Fruit fly (Drosophila melanogaster): ENCODE data around the gene CG14042.

Gene CG14042

DNA sequence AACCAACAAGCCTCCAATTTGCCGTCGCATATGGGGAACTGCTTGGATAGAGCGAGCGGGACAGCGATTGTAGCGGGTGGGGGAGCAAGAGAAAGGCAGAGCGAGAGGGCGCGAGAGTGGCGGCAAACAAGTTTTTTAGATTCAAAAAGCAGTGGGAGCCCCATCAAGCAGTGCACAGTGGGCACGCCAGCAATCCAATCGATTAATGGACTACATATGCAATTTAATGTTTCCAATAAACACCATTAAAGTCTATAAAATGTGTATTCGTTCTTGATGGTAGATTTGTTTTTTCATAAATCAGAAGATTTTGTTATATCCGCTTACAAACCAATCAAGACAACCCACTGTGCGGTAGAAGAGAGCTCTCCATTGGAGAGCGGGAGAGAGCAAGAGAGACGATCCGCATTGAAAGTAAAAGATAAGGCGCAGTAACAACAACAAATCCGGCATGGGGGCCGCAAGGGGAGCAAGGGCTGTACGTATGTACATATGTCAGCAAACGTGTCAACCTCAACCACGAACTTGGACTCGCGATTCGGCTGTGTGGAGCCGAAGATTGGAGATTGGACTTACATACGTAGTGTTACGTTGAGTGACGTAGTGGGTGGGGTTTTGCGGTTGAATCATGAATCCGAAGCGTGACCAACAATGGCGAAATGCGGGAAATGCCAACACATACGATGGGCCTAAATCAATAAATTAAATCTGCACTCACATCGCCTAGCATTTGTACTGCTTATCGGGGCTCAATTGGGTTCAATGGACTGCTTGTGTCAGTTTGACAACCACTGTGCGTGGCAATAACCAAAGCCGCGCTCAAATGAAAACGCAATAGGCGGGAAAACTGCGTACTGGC is 39.9 kb upstream of the CG14042 start (continued):
- TF ChIP-seq pzg (GFP tag; optimal IDR thresholded peaks at IDR 0.05) (peak; percentile 41), grn (GFP tag; optimal IDR thresholded peaks at IDR 0.05) (peak; percentile 94), Lhr (GFP tag; optimal IDR thresholded peaks at IDR 0.05) (peak; percentile 97), C15 (GFP tag; IDR thresholded peaks at IDR 0.05) (peak; percentile 97), kay (GFP tag; optimal IDR thresholded peaks at IDR 0.05) (peak; percentile 97), Myb (GFP tag; optimal IDR thresholded peaks at IDR 0.05) (peak; percentile 94), CG8765 (GFP tag; IDR thresholded peaks at IDR 0.05) (peak; percentile 99), CG8290 (GFP tag; optimal IDR thresholded peaks at IDR 0.05) (peak; percentile 99), CG8290 (tag; optimal IDR thresholded peaks at IDR 0.05) (peak; percentile 99 to 100), kni (GFP tag; optimal IDR thresholded peaks at IDR 0.05) (peak; percentile 96), Elba2 (GFP tag; optimal IDR thresholded peaks at IDR 0.05) (peak; percentile 78), ham (GFP tag; IDR thresholded peaks at IDR 0.05) (no peak; the same call in 1 of the 2 replicates), Xbp1 (GFP tag; optimal IDR thresholded peaks at IDR 0.05) (peak; percentile 99), corto (GFP tag; optimal IDR thresholded peaks at IDR 0.05) (peak; percentile 95), schlank (tag; optimal IDR thresholded peaks at IDR 0.05) (peak; percentile 96), peb (GFP tag; IDR thresholded peaks at IDR 0.05) (peak; percentile 99), Aef1 (GFP tag; IDR thresholded peaks at IDR 0.05) (peak; percentile 99), ato (GFP tag; IDR thresholded peaks at IDR 0.05; ENCODE audit: partially characterized antibody) (peak; percentile 44; the same call in 1 of the 2 replicates), CG16813 (GFP tag; IDR thresholded peaks at IDR 0.05; ENCODE audit: partially characterized antibody) (peak; percentile 65), Atf3 (GFP tag; optimal IDR thresholded peaks at IDR 0.05) (peak; percentile 99), CG6683 (GFP tag; optimal IDR thresholded peaks at IDR 0.05) (peak; percentile 97), fu2 (GFP tag; optimal IDR thresholded peaks at IDR 0.05) (peak; percentile 99), tll (GFP tag; optimal IDR thresholded peaks at IDR 0.05) (no peak), CG7928 (GFP tag; optimal IDR thresholded peaks at IDR 0.05) (peak; percentile 82), zf30C (GFP tag; optimal IDR thresholded peaks at IDR 0.05) (no peak), CG6654 (GFP tag; optimal IDR thresholded peaks at IDR 0.05) (peak; percentile 97), Lpt (GFP tag; optimal IDR thresholded peaks at IDR 0.05) (no peak), CG13624 (GFP tag; optimal IDR thresholded peaks at IDR 0.05) (peak; percentile 99), repo (GFP tag; optimal IDR thresholded peaks at IDR 0.05) (peak; percentile 99), CG17385 (GFP tag; optimal IDR thresholded peaks at IDR 0.05) (peak; percentile 96), CG12071 (GFP tag; optimal IDR thresholded peaks at IDR 0.05) (peak; percentile 99), Mad (GFP tag; optimal IDR thresholded peaks at IDR 0.05) (peak; percentile 98), CG1024 (GFP tag; IDR thresholded peaks at IDR 0.05) (peak; percentile 97), Bdp1 (GFP tag; optimal IDR thresholded peaks at IDR 0.05) (peak; percentile 94), abd-A (tag; optimal IDR thresholded peaks at IDR 0.05) (peak; percentile 96), CG32532 (GFP tag; IDR thresholded peaks at IDR 0.05) (peak; percentile 99), knrl (GFP tag; IDR thresholded peaks at IDR 0.05; ENCODE audit: partially characterized antibody) (peak; percentile 77), ERR (GFP tag; optimal IDR thresholded peaks at IDR 0.05) (peak; percentile 98), CG12942 (GFP tag; optimal IDR thresholded peaks at IDR 0.05) (peak; percentile 99), dysf (GFP tag; IDR thresholded peaks at IDR 0.05) (peak; percentile 99), NK7.1 (GFP tag; optimal IDR thresholded peaks at IDR 0.05) (peak; percentile 98), CG18476 (GFP tag; optimal IDR thresholded peaks at IDR 0.05) (peak; percentile 100), gro (GFP tag; optimal IDR thresholded peaks at IDR 0.05) (peak; percentile 99), pan (optimal IDR thresholded peaks at IDR 0.05) (no peak), pan (GFP tag; optimal IDR thresholded peaks at IDR 0.05 in 1 of 2, IDR thresholded peaks at IDR 0.05 in 1 of 2) (peak in 1 of 2 experiments; percentile 99), CG12104 (GFP tag; optimal IDR thresholded peaks at IDR 0.05) (peak; percentile 98), slp2 (GFP tag; optimal IDR thresholded peaks at IDR 0.05) (peak; percentile 99), Stat92E (GFP tag; optimal IDR thresholded peaks at IDR 0.05) (peak in 1 of 3 experiments; percentile 95), CG12744 (GFP tag; optimal IDR thresholded peaks at IDR 0.05) (peak; percentile 99)
